Worm (Caenorhabditis elegans): Measurements from ENCODE around the gene F22F7.7.

ce11 chrV:2150876-2151275 is 11.0 kb upstream of the F22F7.7 start, which contains the start of gene C45H4.13:
- TF ChIP-seq ces-1 (GFP tag; optimal IDR thresholded peaks at IDR 0.05) (no peak), zip-4 (GFP tag; optimal IDR thresholded peaks at IDR 0.05) (no peak), nhr-20 (tag; optimal IDR thresholded peaks at IDR 0.05) (no peak), ets-5 (GFP tag; IDR thresholded peaks at IDR 0.05) (no peak), nhr-77 (tag; optimal IDR thresholded peaks at IDR 0.05) (no peak), ztf-11 (tag; optimal IDR thresholded peaks at IDR 0.05) (no peak), unc-62 (GFP tag; optimal IDR thresholded peaks at IDR 0.05) (no peak), alr-1 (tag; optimal IDR thresholded peaks at IDR 0.05; ENCODE audit: borderline replicate concordance) (no peak), ztf-4 (tag; optimal IDR thresholded peaks at IDR 0.05) (no peak), aha-1 (tag; optimal IDR thresholded peaks at IDR 0.05) (no peak)

Measured in whole organism, L1 larva.